Worm (Caenorhabditis elegans) whole organism, young adult: ENCODE results near the gene K09E9.7.
A peak's percentile ranks its signal among the peaks of the same experiment; 100 is the strongest.

Source experiments
- B0261.1 ChIP-seq: sonication (generic microtip); optimal IDR thresholded peaks from 2 replicates; lab custom pipeline; 2016; ENCODE audit warnings: mild to moderate bottlenecking, missing genetic modification characterization, moderate library complexity, missing compliant biosample characterization
- C17E4.6 ChIP-seq: fragments of 200-800 bp; sonication (Bioruptor generic); IDR thresholded peaks from 2 replicates; pipeline ENCODE4 v1.3.6; 2022; ENCODE audit warnings: missing genetic modification reagents, missing genetic modification characterization, missing compliant biosample characterization
- F33H1.4 ChIP-seq: fragments of 200-800 bp; sonication (Bioruptor generic); IDR thresholded peaks from 2 replicates; pipeline ENCODE4 v1.3.6; 2022; ENCODE audit warnings: missing genetic modification reagents, missing genetic modification characterization, missing compliant biosample characterization
- F57A8.1 ChIP-seq: fragments of 200-800 bp; sonication (Bioruptor generic); optimal IDR thresholded peaks from 2 replicates; lab custom pipeline; 2018; ENCODE audit warnings: mild to moderate bottlenecking, missing genetic modification characterization, moderate library complexity, missing compliant biosample characterization
- ama-1 ChIP-seq, 3 experiments: fragments of 150-350 bp in 1 of 3; sonication (generic microtip) in 2 of 3; optimal IDR thresholded peaks; 2 replicates each; lab custom pipeline; 2014 to 2018; ENCODE audit warnings: missing biosample characterization in 2 of 3, missing genetic modification characterization in 2 of 3, missing genetic modification reagents in 2 of 3
- aptf-2 ChIP-seq: fragments of 200-800 bp; sonication (Bioruptor generic); conservative IDR thresholded peaks from 2 replicates; pipeline ENCODE4 v1.3.6; 2022; ENCODE audit warnings: missing genetic modification reagents, missing genetic modification characterization, missing compliant biosample characterization
- athp-1 ChIP-seq: sonication (generic microtip); optimal IDR thresholded peaks from 2 replicates; lab custom pipeline; 2017; ENCODE audit warnings: mild to moderate bottlenecking, missing genetic modification characterization, missing compliant biosample characterization
- attf-3 ChIP-seq: fragments of 200-800 bp; sonication (Bioruptor generic); conservative IDR thresholded peaks from 2 replicates; pipeline ENCODE4 v1.3.6; 2022; ENCODE audit warnings: missing genetic modification reagents, missing genetic modification characterization, missing compliant biosample characterization
- bed-2 ChIP-seq: fragments of 200-800 bp; sonication (Bioruptor generic); IDR thresholded peaks from 2 replicates; pipeline ENCODE4 v1.3.6; 2022; ENCODE audit warnings: missing genetic modification reagents, missing genetic modification characterization, missing compliant biosample characterization
- cebp-2 ChIP-seq: fragments of 200-800 bp; sonication (Bioruptor generic); IDR thresholded peaks from 2 replicates; pipeline ENCODE4 v1.3.6; 2022; ENCODE audit warnings: missing genetic modification characterization, missing compliant biosample characterization
- ceh-100 ChIP-seq: fragments of 200-800 bp; sonication (Bioruptor generic); IDR thresholded peaks from 2 replicates; pipeline ENCODE4 v1.3.6; 2022; ENCODE audit warnings: missing genetic modification reagents, missing genetic modification characterization, missing compliant biosample characterization
- ceh-27 ChIP-seq: fragments of 200-800 bp; sonication (Bioruptor generic); optimal IDR thresholded peaks from 2 replicates; lab custom pipeline; 2018; ENCODE audit warnings: mild to moderate bottlenecking, missing genetic modification characterization, moderate library complexity, missing compliant biosample characterization
- die-1 ChIP-seq: sonication (generic microtip); optimal IDR thresholded peaks from 2 replicates; lab custom pipeline; 2016; ENCODE audit warnings: missing genotype, mild to moderate bottlenecking, missing genetic modification characterization, missing compliant biosample characterization
- dox-1 ChIP-seq: fragments of 200-800 bp; sonication (Bioruptor generic); IDR thresholded peaks from 2 replicates; pipeline ENCODE4 v1.3.6; 2022; ENCODE audit warnings: missing genetic modification reagents, missing genetic modification characterization, missing compliant biosample characterization
- egrh-3 ChIP-seq: fragments of 200-800 bp; sonication (Bioruptor generic); IDR thresholded peaks from 2 replicates; pipeline ENCODE4 v1.3.6; 2022; ENCODE audit warnings: missing genetic modification reagents, missing genetic modification characterization, missing compliant biosample characterization
- hlh-26 ChIP-seq: fragments of 200-800 bp; sonication (Bioruptor generic); conservative IDR thresholded peaks from 2 replicates; pipeline ENCODE4 v1.3.6; 2022; ENCODE audit warnings: missing genetic modification reagents, missing genetic modification characterization, missing compliant biosample characterization
- hrde-1 ChIP-seq: sonication (generic microtip); optimal IDR thresholded peaks from 2 replicates; lab custom pipeline; 2016; ENCODE audit warnings: missing genetic modification characterization, mild to moderate bottlenecking, missing compliant biosample characterization, moderate library complexity, missing genotype, missing genetic modification reagents, borderline replicate concordance
- let-526 ChIP-seq: fragments of 200-800 bp; sonication (Bioruptor generic); IDR thresholded peaks from 2 replicates; pipeline ENCODE4 v1.3.6; 2022; ENCODE audit warnings: missing genetic modification reagents, missing genetic modification characterization, missing compliant biosample characterization
- let-607 ChIP-seq, 2 experiments: fragments of 200-800 bp in 1 of 2; sonication (Bioruptor generic) in 1 of 2; sonication (generic microtip) in 1 of 2; optimal IDR thresholded peaks; 2 replicates each; lab custom pipeline; 2016 to 2018; ENCODE audit warnings: mild to moderate bottlenecking in 2 of 2, missing compliant biosample characterization in 2 of 2, missing genetic modification characterization in 2 of 2, moderate library complexity in 2 of 2, missing genotype in 1 of 2
- lin-40 ChIP-seq: sonication (generic microtip); optimal IDR thresholded peaks from 2 replicates; lab custom pipeline; 2016; ENCODE audit warnings: missing genetic modification characterization, mild to moderate bottlenecking, missing compliant biosample characterization, missing genotype, missing genetic modification reagents
- lir-1 ChIP-seq: fragments of 200-800 bp; sonication (Bioruptor generic); conservative IDR thresholded peaks from 2 replicates; pipeline ENCODE4 v1.3.6; 2022; ENCODE audit warnings: missing genetic modification reagents, missing genetic modification characterization, missing compliant biosample characterization
- lsy-27 ChIP-seq: sonication (generic microtip); optimal IDR thresholded peaks from 2 replicates; lab custom pipeline; 2017; ENCODE audit warnings: missing genetic modification characterization, mild to moderate bottlenecking, missing compliant biosample characterization, antibody characterized with exemption, missing genotype, borderline replicate concordance; ENCODE audit not compliant: insufficient read depth
- madf-3 ChIP-seq: fragments of 200-800 bp; sonication (Bioruptor generic); IDR thresholded peaks from 2 replicates; pipeline ENCODE4 v1.3.6; 2022; ENCODE audit warnings: missing genetic modification reagents, missing genetic modification characterization, missing compliant biosample characterization
- nfya-1 ChIP-seq: sonication (generic microtip); optimal IDR thresholded peaks from 2 replicates; lab custom pipeline; 2017; ENCODE audit warnings: antibody characterized with exemption, missing compliant biosample characterization, missing genetic modification characterization, borderline replicate concordance; ENCODE audit not compliant: insufficient read depth
- nhr-120 ChIP-seq: fragments of 200-800 bp; sonication (Bioruptor generic); IDR thresholded peaks from 2 replicates; pipeline ENCODE4 v1.3.6; 2022; ENCODE audit warnings: missing genetic modification characterization, missing compliant biosample characterization
- nhr-179 ChIP-seq: sonication (generic microtip); optimal IDR thresholded peaks from 2 replicates; lab custom pipeline; 2016; ENCODE audit warnings: mild to moderate bottlenecking, missing genetic modification characterization, missing compliant biosample characterization
- nhr-27 ChIP-seq: fragments of 200-800 bp; sonication (Bioruptor generic); optimal IDR thresholded peaks from 2 replicates; lab custom pipeline; 2018; ENCODE audit warnings: mild to moderate bottlenecking, missing genetic modification characterization, moderate library complexity, missing compliant biosample characterization
- rpc-1 ChIP-seq, 2 experiments: fragments of 150-350 bp in 1 of 2; sonication (generic microtip) in 1 of 2; optimal IDR thresholded peaks; 2 replicates each; lab custom pipeline; 2014 to 2018; ENCODE audit warnings: missing biosample characterization in 1 of 2, missing genetic modification characterization in 1 of 2, missing genetic modification reagents in 1 of 2, missing genotype in 1 of 2
- sea-2 ChIP-seq: fragments of 200-800 bp; sonication (Bioruptor generic); IDR thresholded peaks from 2 replicates; pipeline ENCODE4 v1.3.6; 2022; ENCODE audit warnings: missing genetic modification characterization, missing compliant biosample characterization
- snpc-1.1 ChIP-seq: sonication (generic microtip); optimal IDR thresholded peaks from 2 replicates; lab custom pipeline; 2017; ENCODE audit warnings: missing genetic modification characterization, mild to moderate bottlenecking, missing compliant biosample characterization, antibody characterized with exemption, moderate library complexity, missing genotype, missing genetic modification reagents; ENCODE audit not compliant: insufficient read depth
- snpc-3.4 ChIP-seq: sonication (generic microtip); optimal IDR thresholded peaks from 2 replicates; lab custom pipeline; 2017; ENCODE audit warnings: missing genetic modification characterization, mild to moderate bottlenecking, missing compliant biosample characterization, antibody characterized with exemption, moderate library complexity, missing genotype, missing genetic modification reagents
- snpc-4 ChIP-seq, 5 experiments: fragments of 150-350 bp in 1 of 5; sonication (generic microtip) in 4 of 5; optimal IDR thresholded peaks; 2 replicates each; lab custom pipeline; 2014 to 2018; ENCODE audit warnings: missing genetic modification characterization in 5 of 5, missing biosample characterization in 3 of 5, antibody characterized with exemption in 2 of 5, mild to moderate bottlenecking in 2 of 5, missing compliant biosample characterization in 2 of 5, missing genotype in 2 of 5, moderate library complexity in 2 of 5, missing genetic modification reagents in 1 of 5
- tbp1 ChIP-seq: fragments of 200-800 bp; sonication (Bioruptor generic); optimal IDR thresholded peaks from 2 replicates; lab custom pipeline; 2018; ENCODE audit warnings: mild to moderate bottlenecking, missing genetic modification characterization, missing compliant biosample characterization
- ztf-25 ChIP-seq: fragments of 200-800 bp; sonication (Bioruptor generic); IDR thresholded peaks from 2 replicates; pipeline ENCODE4 v1.3.6; 2022; ENCODE audit warnings: missing genetic modification reagents, missing genetic modification characterization, missing compliant biosample characterization
- ztf-3 ChIP-seq: fragments of 200-800 bp; sonication (Bioruptor generic); optimal IDR thresholded peaks from 2 replicates; lab custom pipeline; 2018; ENCODE audit warnings: mild to moderate bottlenecking, missing genetic modification characterization, missing compliant biosample characterization

The K09E9.7 gene

DNA sequence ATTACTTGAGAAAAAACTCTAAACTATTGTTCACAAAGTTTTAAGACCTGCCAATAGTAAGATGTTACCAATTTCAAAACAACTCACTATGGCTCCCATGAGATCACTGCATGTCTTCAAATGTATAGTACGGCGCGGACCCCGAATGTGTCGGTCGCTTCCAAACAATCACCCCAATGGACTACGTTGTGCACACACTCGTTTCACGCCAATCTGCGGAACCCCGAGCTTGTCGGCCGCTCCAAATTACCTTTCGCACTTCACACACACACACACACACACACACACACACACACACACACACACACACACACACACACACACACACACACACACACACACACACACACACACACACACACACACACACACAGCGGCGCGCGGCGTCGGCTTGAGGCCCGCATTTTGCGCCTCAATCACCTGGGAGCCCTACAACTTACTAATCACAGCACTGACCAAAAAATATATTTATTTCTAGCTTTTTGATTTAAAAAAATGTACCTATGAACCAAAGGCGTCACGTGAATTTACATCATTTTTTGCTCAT is 27.4 kb downstream of the K09E9.7 start:
- TF ChIP-seq nhr-27 (tag; lab: Kevin White, UChicago): peak; percentile 2
- no peak for TF ChIP-seq F33H1.4
- TF ChIP-seq cebp-2 (GFP tag; lab: Robert Waterston, UW): no peak
- TF ChIP-seq bed-2 (GFP tag; lab: Robert Waterston, UW): no peak
- 0 out of 2 replicates have a peak, but pooled peaks have one; percentile 25 for TF ChIP-seq lir-1
- no peak for TF ChIP-seq lsy-27 (tag; lab: Kevin White, UChicago)
- no peak for TF ChIP-seq athp-1 (tag; lab: Kevin White, UChicago)
- TF ChIP-seq lin-40 (tag; lab: Kevin White, UChicago): no peak
- no peak for TF ChIP-seq snpc-1.1 (tag; lab: Kevin White, UChicago)
- TF ChIP-seq nfya-1 (tag; lab: Kevin White, UChicago): no peak
- TF ChIP-seq snpc-4 (GFP tag; optimal IDR thresholded peaks at IDR 0.05; lab: Kevin White, UChicago): no peak
- TF ChIP-seq snpc-4 (tag; optimal IDR thresholded peaks at IDR 0.05; lab: Kevin White, UChicago): peak in 2 of 4 experiments; percentile 38 to 64
- peak; percentile 51 for TF ChIP-seq ztf-3
- peak; percentile 57; the same call in 1 of the 2 replicates for TF ChIP-seq egrh-3
- no peak for TF ChIP-seq ama-1 (optimal IDR thresholded peaks at IDR 0.05; lab: Kevin White, UChicago)
- no peak for TF ChIP-seq ama-1 (GFP tag; optimal IDR thresholded peaks at IDR 0.05; lab: Kevin White, UChicago)
- no peak for TF ChIP-seq madf-3
- no peak for TF ChIP-seq rpc-1 (optimal IDR thresholded peaks at IDR 0.05; lab: Kevin White, UChicago)
- TF ChIP-seq rpc-1 (tag; optimal IDR thresholded peaks at IDR 0.05; lab: Kevin White, UChicago): no peak
- no peak for TF ChIP-seq B0261.1 (tag; lab: Kevin White, UChicago)
- TF ChIP-seq hrde-1 (tag; lab: Kevin White, UChicago): no peak
- TF ChIP-seq ztf-25 (GFP tag; lab: Robert Waterston, UW): no peak
- peak; percentile 48 for TF ChIP-seq ceh-27 (GFP tag; lab: Kevin White, UChicago)
- no peak for TF ChIP-seq hlh-26 (GFP tag; lab: Robert Waterston, UW)
- no peak for TF ChIP-seq F57A8.1 (GFP tag; lab: Kevin White, UChicago)
- TF ChIP-seq aptf-2: no peak
- no peak for TF ChIP-seq let-526
- TF ChIP-seq nhr-179 (tag; lab: Kevin White, UChicago): no peak
- no peak for TF ChIP-seq snpc-3.4 (tag; lab: Kevin White, UChicago)

DNA sequence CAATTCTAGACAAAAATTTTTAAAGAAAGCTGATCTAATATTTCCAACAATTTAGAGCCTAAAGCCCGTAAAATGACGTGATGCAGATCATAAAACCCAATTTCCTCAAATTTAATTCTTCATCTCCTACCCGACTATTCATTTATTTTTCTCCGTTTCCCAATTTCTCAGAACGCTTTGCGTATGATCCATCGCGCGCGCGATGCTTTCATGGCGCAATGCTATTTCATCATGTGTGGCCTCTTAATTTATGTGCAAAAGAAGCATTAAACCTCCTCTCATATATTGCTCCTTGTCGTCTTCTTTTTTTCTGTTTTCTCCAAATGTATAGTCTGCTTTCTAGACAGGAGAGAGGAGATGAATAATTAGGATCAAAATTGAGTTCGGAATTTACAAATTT is 28.0 kb downstream of the K09E9.7 start:
- TF ChIP-seq let-607 (tag; optimal IDR thresholded peaks at IDR 0.05; lab: Kevin White, UChicago) (no peak), tbp1 (GFP tag; lab: Kevin White, UChicago) (no peak), hlh-26 (GFP tag; lab: Robert Waterston, UW) (no peak), cebp-2 (GFP tag; lab: Robert Waterston, UW) (no peak), C17E4.6 (no peak), sea-2 (GFP tag; lab: Robert Waterston, UW) (no peak), nhr-120 (no peak), dox-1 (GFP tag; lab: Robert Waterston, UW) (no peak), ceh-100 (no peak), bed-2 (GFP tag; lab: Robert Waterston, UW) (no peak), die-1 (tag; lab: Kevin White, UChicago) (no peak), lir-1 (no peak), attf-3 (no peak)
